Fruit fly (Drosophila melanogaster): Measurements from ENCODE around the gene CG9902.

dm6 chrX:16527203-16527602, 20.1 kb downstream of the CG9902 start:
- no peak for TF ChIP-seq CG12104 (GFP tag; optimal IDR thresholded peaks at IDR 0.05)
- no peak for TF ChIP-seq inv (GFP tag; IDR thresholded peaks at IDR 0.05; ENCODE audit: partially characterized antibody)
- TF ChIP-seq Ptx1 (GFP tag; IDR thresholded peaks at IDR 0.05) = no peak
- TF ChIP-seq Nf-YB (GFP tag; optimal IDR thresholded peaks at IDR 0.05) = no peak
- TF ChIP-seq B-H1 (GFP tag; IDR thresholded peaks at IDR 0.05) = no peak
- no peak for TF ChIP-seq CoRest (tag; optimal IDR thresholded peaks at IDR 0.05)
- no peak for TF ChIP-seq CG12155 (GFP tag; optimal IDR thresholded peaks at IDR 0.05)
- TF ChIP-seq CG3726 (GFP tag; IDR thresholded peaks at IDR 0.05) = no peak
- no peak for TF ChIP-seq trem (tag; optimal IDR thresholded peaks at IDR 0.05)
- TF ChIP-seq CG7372 (GFP tag; IDR thresholded peaks at IDR 0.05) = no peak
